Worm (Caenorhabditis elegans) whole organism, L3 larva: ENCODE results near the gene fbxb-58.
A peak's percentile ranks its signal among the peaks of the same experiment; 100 is the strongest.

ENCODE experiments used
- R02D3.7 ChIP-seq: fragments of 150-350 bp; optimal IDR thresholded peaks from 2 replicates; lab custom pipeline; 2014; ENCODE audit warnings: missing biosample characterization, missing genetic modification characterization
- ZK546.5 ChIP-seq: sonication (generic microtip); optimal IDR thresholded peaks from 2 replicates; lab custom pipeline; 2017; ENCODE audit warnings: missing biosample characterization, missing genetic modification characterization
- aly-2 ChIP-seq: fragments of 150-350 bp; optimal IDR thresholded peaks from 2 replicates; lab custom pipeline; 2014; ENCODE audit warnings: missing biosample characterization, missing genetic modification characterization
- ama-1 ChIP-seq: fragments of 150-350 bp; optimal IDR thresholded peaks from 2 replicates; lab custom pipeline; 2018
- ceh-16 ChIP-seq: sonication (generic microtip); optimal IDR thresholded peaks from 2 replicates; lab custom pipeline; 2017; ENCODE audit warnings: missing biosample characterization, missing genetic modification characterization
- ceh-28 ChIP-seq: fragments of 150-350 bp; optimal IDR thresholded peaks from 2 replicates; lab custom pipeline; 2014; ENCODE audit warnings: missing biosample characterization, missing genetic modification reagents, missing genetic modification characterization
- daf-12 ChIP-seq: fragments of 150-350 bp; optimal IDR thresholded peaks from 2 replicates; lab custom pipeline; 2014; ENCODE audit warnings: missing biosample characterization, missing genetic modification reagents, missing genetic modification characterization
- egl-27 ChIP-seq: sonication (generic microtip); optimal IDR thresholded peaks from 4 replicates; lab custom pipeline; 2017; ENCODE audit warnings: missing biosample characterization, missing genetic modification reagents, missing genetic modification characterization
- egl-5 ChIP-seq: fragments of 150-350 bp; optimal IDR thresholded peaks from 2 replicates; lab custom pipeline; 2017; ENCODE audit warnings: missing biosample characterization, missing genetic modification reagents, missing genetic modification characterization, inconsistent platforms
- elt-2 ChIP-seq: sonication (generic microtip); optimal IDR thresholded peaks from 2 replicates; lab custom pipeline; 2016; ENCODE audit warnings: missing genetic modification reagents, mild to moderate bottlenecking, missing genetic modification characterization, missing compliant biosample characterization
- elt-3 ChIP-seq, 3 experiments: fragments of 150-350 bp in 1 of 3; sonication (generic microtip) in 2 of 3; optimal IDR thresholded peaks; 2 replicates in 2 of 3; 4 replicates in 1 of 3; lab custom pipeline; 2014 to 2017; ENCODE audit warnings: missing biosample characterization in 3 of 3, missing genetic modification characterization in 3 of 3
- eor-1 ChIP-seq, 2 experiments: fragments of 150-350 bp; optimal IDR thresholded peaks; 2 replicates each; lab custom pipeline; 2014 to 2018; ENCODE audit warnings: missing biosample characterization in 2 of 2, missing genetic modification characterization in 2 of 2
- fkh-10 ChIP-seq: sonication (generic microtip); optimal IDR thresholded peaks from 2 replicates; lab custom pipeline; 2017; ENCODE audit warnings: missing biosample characterization, missing genetic modification reagents, missing genetic modification characterization
- fkh-2 ChIP-seq: fragments of 150-350 bp; optimal IDR thresholded peaks from 2 replicates; lab custom pipeline; 2014; ENCODE audit warnings: missing biosample characterization, missing genetic modification reagents, missing genetic modification characterization
- fos-1 ChIP-seq: fragments of 150-350 bp; optimal IDR thresholded peaks from 2 replicates; lab custom pipeline; 2014; ENCODE audit warnings: missing biosample characterization, missing genetic modification characterization
- jun-1 ChIP-seq: fragments of 150-350 bp; optimal IDR thresholded peaks from 2 replicates; lab custom pipeline; 2014; ENCODE audit warnings: missing biosample characterization, missing genetic modification reagents, missing genetic modification characterization
- lin-15B ChIP-seq: fragments of 150-350 bp; optimal IDR thresholded peaks from 2 replicates; lab custom pipeline; 2014; ENCODE audit warnings: missing biosample characterization, missing genetic modification characterization
- lin-39 ChIP-seq: fragments of 150-350 bp; optimal IDR thresholded peaks from 2 replicates; lab custom pipeline; 2018; ENCODE audit warnings: missing biosample characterization, missing genetic modification reagents, missing genetic modification characterization
- lsy-12 ChIP-seq: sonication (generic microtip); optimal IDR thresholded peaks from 2 replicates; lab custom pipeline; 2016; ENCODE audit warnings: mild to moderate bottlenecking, missing genetic modification characterization, missing compliant biosample characterization
- mdl-1 ChIP-seq: fragments of 150-350 bp; optimal IDR thresholded peaks from 2 replicates; lab custom pipeline; 2014; ENCODE audit warnings: missing biosample characterization, missing genetic modification characterization
- nfya-1 ChIP-seq: sonication (generic microtip); optimal IDR thresholded peaks from 2 replicates; lab custom pipeline; 2017; ENCODE audit warnings: missing genetic modification characterization, mild to moderate bottlenecking, missing compliant biosample characterization, antibody characterized with exemption, moderate library complexity; ENCODE audit not compliant: insufficient read depth
- nhr-11 ChIP-seq: fragments of 150-350 bp; optimal IDR thresholded peaks from 2 replicates; lab custom pipeline; 2014; ENCODE audit warnings: missing biosample characterization, missing genetic modification characterization
- nhr-12 ChIP-seq: fragments of 150-350 bp; optimal IDR thresholded peaks from 2 replicates; lab custom pipeline; 2014; ENCODE audit warnings: missing biosample characterization, missing genetic modification characterization
- nhr-28 ChIP-seq: fragments of 150-350 bp; optimal IDR thresholded peaks from 2 replicates; lab custom pipeline; 2014; ENCODE audit warnings: missing biosample characterization, missing genetic modification characterization
- nhr-43 ChIP-seq: sonication (generic microtip); optimal IDR thresholded peaks from 2 replicates; lab custom pipeline; 2016; ENCODE audit warnings: mild to moderate bottlenecking, missing genetic modification characterization, missing compliant biosample characterization; ENCODE audit not compliant: poor library complexity, severe bottlenecking
- nhr-67 ChIP-seq: fragments of 150-350 bp; optimal IDR thresholded peaks from 2 replicates; lab custom pipeline; 2014; ENCODE audit warnings: missing biosample characterization, missing genetic modification characterization
- nhr-76 ChIP-seq: fragments of 150-350 bp; sonication (generic microtip); optimal IDR thresholded peaks from 5 replicates; lab custom pipeline; 2014; ENCODE audit warnings: missing biosample characterization, missing genetic modification characterization
- nhr-77 ChIP-seq: fragments of 150-350 bp; optimal IDR thresholded peaks from 2 replicates; lab custom pipeline; 2014; ENCODE audit warnings: missing biosample characterization, missing genetic modification characterization
- pha-4 ChIP-seq: fragments of 150-350 bp; optimal IDR thresholded peaks from 2 replicates; lab custom pipeline; 2014; ENCODE audit warnings: missing biosample characterization, missing genetic modification reagents, missing genetic modification characterization
- pqm-1 ChIP-seq: fragments of 150-350 bp; optimal IDR thresholded peaks from 2 replicates; lab custom pipeline; 2017; ENCODE audit warnings: missing biosample characterization, missing genetic modification characterization, inconsistent platforms
- skn-1 ChIP-seq: fragments of 150-350 bp; optimal IDR thresholded peaks from 2 replicates; lab custom pipeline; 2014; ENCODE audit warnings: missing biosample characterization, missing genetic modification characterization
- snpc-4 ChIP-seq: fragments of 150-350 bp; optimal IDR thresholded peaks from 2 replicates; lab custom pipeline; 2014; ENCODE audit warnings: missing biosample characterization, missing genetic modification characterization
- unc-39 ChIP-seq: sonication (generic microtip); optimal IDR thresholded peaks from 4 replicates; lab custom pipeline; 2017; ENCODE audit warnings: missing biosample characterization, missing genetic modification characterization
- unc-62 ChIP-seq: fragments of 150-350 bp; sonication (generic microtip); optimal IDR thresholded peaks from 4 replicates; lab custom pipeline; 2014; ENCODE audit warnings: missing biosample characterization, missing genetic modification reagents, missing genetic modification characterization
- ztf-11 ChIP-seq: fragments of 150-350 bp; optimal IDR thresholded peaks from 2 replicates; lab custom pipeline; 2014; ENCODE audit warnings: missing biosample characterization, missing genetic modification characterization
- ztf-4 ChIP-seq: fragments of 150-350 bp; optimal IDR thresholded peaks from 2 replicates; lab custom pipeline; 2014; ENCODE audit warnings: missing biosample characterization, missing genetic modification characterization

Gene fbxb-58

ce11 chrX:1601563-1601962, 26.4 kb upstream of the fbxb-58 start:
- TF ChIP-seq nhr-28 (tag; lab: Kevin White, UChicago) (no peak), skn-1 (tag; lab: Kevin White, UChicago) (no peak)

- TF ChIP-seq ZK546.5 (tag; lab: Kevin White, UChicago) (no peak), lin-39 (tag; lab: Kevin White, UChicago) (no peak), elt-3 (tag; optimal IDR thresholded peaks at IDR 0.05; lab: Kevin White, UChicago) (no peak), egl-5 (tag; lab: Kevin White, UChicago) (no peak), ceh-28 (tag; lab: Kevin White, UChicago) (no peak), aly-2 (tag; lab: Kevin White, UChicago) (no peak), fkh-10 (GFP tag; lab: Kevin White, UChicago) (no peak), egl-27 (no peak), pha-4 (tag; lab: Kevin White, UChicago) (no peak), nhr-12 (tag; lab: Kevin White, UChicago) (no peak), R02D3.7 (tag; lab: Kevin White, UChicago) (no peak), ztf-11 (no peak), snpc-4 (tag; lab: Kevin White, UChicago) (no peak)
- TF ChIP-seq, all 47 proteins: peak for 0
Measured at ce11 chrX:1602548-1602947, 25.4 kb upstream of the fbxb-58 start.

ce11 chrX:1603027-1603426, 24.9 kb upstream of the fbxb-58 start:
- no peak for TF ChIP-seq nhr-43
- TF ChIP-seq jun-1: no peak
- TF ChIP-seq daf-12 (tag; lab: Kevin White, UChicago): no peak
- TF ChIP-seq nhr-76 (tag; lab: Kevin White, UChicago): no peak
- TF ChIP-seq ztf-4 (tag; lab: Kevin White, UChicago): no peak
- TF ChIP-seq nfya-1 (tag; lab: Kevin White, UChicago): no peak
- no peak for TF ChIP-seq ceh-16
- TF ChIP-seq mdl-1 (tag; lab: Kevin White, UChicago): no peak
- no peak for TF ChIP-seq lin-39 (tag; lab: Kevin White, UChicago)

- TF ChIP-seq elt-2 (tag; lab: Kevin White, UChicago) (peak; percentile 75), nhr-28 (tag; lab: Kevin White, UChicago) (no peak)
Measured at ce11 chrX:1603709-1604108, 24.2 kb upstream of the fbxb-58 start.

ce11 chrX:1604606-1605005, 23.3 kb upstream of the fbxb-58 start, which contains the start of gene H11E01.3:
TSS of gene H11E01.3 (plus strand) at chrX:1604906.
- no peak for TF ChIP-seq nhr-11 (tag; lab: Kevin White, UChicago)
- TF ChIP-seq R02D3.7 (tag; lab: Kevin White, UChicago): no peak
- no peak for TF ChIP-seq nhr-28 (tag; lab: Kevin White, UChicago)
- TF ChIP-seq skn-1 (tag; lab: Kevin White, UChicago): no peak
- TF ChIP-seq nhr-43: no peak
- TF ChIP-seq egl-5 (tag; lab: Kevin White, UChicago): no peak
- TF ChIP-seq ama-1: no peak
- TF ChIP-seq lin-39 (tag; lab: Kevin White, UChicago): no peak
- no peak for TF ChIP-seq aly-2 (tag; lab: Kevin White, UChicago)
- no peak for TF ChIP-seq fkh-2 (tag; lab: Kevin White, UChicago)
- no peak for TF ChIP-seq eor-1 (tag; optimal IDR thresholded peaks at IDR 0.05; lab: Kevin White, UChicago)
- TF ChIP-seq unc-62 (GFP tag; lab: Kevin White, UChicago): no peak
- no peak for TF ChIP-seq nhr-77 (tag; lab: Kevin White, UChicago)
- no peak for TF ChIP-seq nhr-12 (tag; lab: Kevin White, UChicago)
- TF ChIP-seq ztf-11: no peak
- no peak for TF ChIP-seq lsy-12 (tag; lab: Kevin White, UChicago)
- no peak for TF ChIP-seq fkh-10 (GFP tag; lab: Kevin White, UChicago)

- no peak for TF ChIP-seq lin-39 (tag; lab: Kevin White, UChicago)
- TF ChIP-seq fos-1 (tag; lab: Kevin White, UChicago): no peak
- no peak for TF ChIP-seq R02D3.7 (tag; lab: Kevin White, UChicago)
- TF ChIP-seq ztf-4 (tag; lab: Kevin White, UChicago): no peak
- TF ChIP-seq pqm-1 (tag; lab: Kevin White, UChicago): no peak
- TF ChIP-seq egl-5 (tag; lab: Kevin White, UChicago): no peak
- no peak for TF ChIP-seq lin-15B (tag; lab: Kevin White, UChicago)
- no peak for TF ChIP-seq nhr-67 (tag; lab: Kevin White, UChicago)
- no peak for TF ChIP-seq egl-27
- TF ChIP-seq lsy-12 (tag; lab: Kevin White, UChicago): no peak
- no peak for TF ChIP-seq pha-4 (tag; lab: Kevin White, UChicago)
- TF ChIP-seq unc-39: no peak
- no peak for TF ChIP-seq unc-62 (GFP tag; lab: Kevin White, UChicago)
Measured at ce11 chrX:1612948-1613347, 15.0 kb upstream of the fbxb-58 start.
